Fruit fly (Drosophila melanogaster): ENCODE data around the gene CG7920.

CG7920 gene

DNA sequence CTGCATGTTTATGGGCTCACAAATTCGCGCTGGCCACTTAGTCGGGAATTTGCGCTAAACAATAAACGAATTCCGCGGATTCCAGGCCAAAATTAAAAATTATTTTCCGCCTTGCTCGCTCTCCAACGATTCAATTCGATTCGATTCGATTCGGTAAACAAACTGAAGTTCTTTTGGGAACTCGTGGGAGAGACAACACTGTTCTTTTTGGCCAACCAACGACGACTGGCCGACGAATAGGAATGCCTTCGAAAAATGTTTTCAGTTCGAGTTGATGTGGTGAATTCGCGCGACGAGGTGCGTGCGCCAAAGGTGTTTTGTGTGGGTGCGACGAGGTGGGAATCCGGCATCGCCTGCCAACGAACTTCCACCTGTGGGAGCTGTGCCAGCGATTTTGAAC is 36.8 kb upstream of the CG7920 start, which contains the start of gene CG15528:
Gene CG15528 (minus strand): TSS at position 180 of the 400 bp plus-strand sequence.
- TF ChIP-seq ovo (GFP tag; optimal IDR thresholded peaks at IDR 0.05): no peak
- TF ChIP-seq pad (GFP tag; optimal IDR thresholded peaks at IDR 0.05): no peak
- no peak for TF ChIP-seq tj (GFP tag; optimal IDR thresholded peaks at IDR 0.05)
- no peak for TF ChIP-seq CG7045 (GFP tag; optimal IDR thresholded peaks at IDR 0.05)
- TF ChIP-seq CG5204 (GFP tag; optimal IDR thresholded peaks at IDR 0.05): no peak
- no peak for TF ChIP-seq CG33017 (tag; optimal IDR thresholded peaks at IDR 0.05)
- no peak for TF ChIP-seq Mnt (GFP tag; optimal IDR thresholded peaks at IDR 0.05)
- TF ChIP-seq Crg-1 (GFP tag; optimal IDR thresholded peaks at IDR 0.05): no peak
- no peak for TF ChIP-seq CG12768 (GFP tag; optimal IDR thresholded peaks at IDR 0.05)

DNA sequence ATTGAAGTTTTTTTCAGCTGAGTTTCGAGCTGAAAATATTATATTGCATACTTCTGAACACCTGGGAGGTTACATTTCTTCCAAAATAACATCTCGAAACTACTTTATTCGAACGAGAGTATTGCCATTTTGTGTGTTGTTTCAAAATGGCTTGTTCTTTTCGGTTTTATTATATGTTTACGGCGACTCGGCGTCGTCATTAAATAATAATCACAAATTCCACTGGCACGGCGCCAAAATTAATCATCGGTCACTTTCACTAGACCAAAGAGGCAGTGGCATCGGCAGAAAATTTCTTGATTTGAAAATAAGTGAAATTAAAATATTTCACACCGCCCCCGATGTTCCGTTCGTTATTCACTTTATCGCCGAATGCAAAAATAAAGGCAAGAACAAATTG is 35.4 kb upstream of the CG7920 start:
- TF ChIP-seq Clk (GFP tag; optimal IDR thresholded peaks at IDR 0.05) (no peak), cic (GFP tag; optimal IDR thresholded peaks at IDR 0.05) (no peak), tj (GFP tag; optimal IDR thresholded peaks at IDR 0.05) (no peak), toe (GFP tag; optimal IDR thresholded peaks at IDR 0.05) (no peak)

DNA sequence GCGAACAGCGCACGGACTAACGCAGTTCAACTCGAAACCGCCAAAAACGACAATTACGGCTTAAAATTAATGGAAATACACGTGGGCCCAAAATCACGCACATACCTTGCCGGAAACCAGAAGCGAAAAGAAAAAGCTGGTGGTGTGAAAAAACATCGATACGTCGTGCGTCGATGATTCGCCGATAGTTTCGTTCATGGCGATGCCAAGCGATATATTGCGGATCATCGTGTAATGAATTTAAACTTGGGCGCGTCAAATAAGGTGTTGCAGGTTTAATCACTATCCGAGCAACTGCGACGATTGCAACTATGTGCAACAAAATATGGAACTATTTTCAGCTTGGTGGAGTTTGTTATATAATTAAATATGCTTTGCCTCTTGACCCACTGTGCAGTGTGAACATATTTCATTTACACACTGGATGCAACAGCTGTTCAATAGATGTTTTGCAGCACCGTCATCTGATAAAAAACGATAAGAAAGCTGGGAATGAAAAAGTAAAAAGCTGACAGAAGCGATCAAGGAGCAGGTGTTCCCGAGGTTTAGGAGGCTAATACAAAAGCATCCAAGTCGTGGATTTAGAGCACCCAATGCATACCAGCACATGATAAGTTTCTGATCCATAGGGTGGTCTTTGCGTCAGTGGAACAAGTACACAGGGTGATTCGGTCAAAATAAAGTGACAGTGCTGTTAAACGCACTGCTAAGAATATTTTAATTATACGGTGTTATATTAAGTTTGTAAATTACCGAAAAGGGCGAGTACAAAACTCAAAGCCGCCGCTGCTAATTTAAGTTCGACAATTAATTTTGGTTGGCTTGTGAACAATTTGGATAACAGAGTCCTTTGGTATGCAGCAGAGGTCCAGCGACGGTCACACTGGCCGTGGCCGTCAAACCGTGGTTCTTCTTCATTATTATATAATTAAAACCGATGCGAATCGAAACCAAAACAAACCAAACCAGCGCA is 31.2 kb upstream of the CG7920 start, which contains the start of the genes RpL32 and CG7943:
Gene RpL32 (minus strand): TSS at position 133 of the 973 bp plus-strand sequence.
Gene CG7943 (plus strand): TSS at position 442 of the 973 bp plus-strand sequence.
- TF ChIP-seq CG11617 (GFP tag; optimal IDR thresholded peaks at IDR 0.05) (peak; percentile 97), kay (GFP tag; ENCODE audit: borderline replicate concordance) (no peak), cic (GFP tag; optimal IDR thresholded peaks at IDR 0.05) (peak; percentile 62), pad (GFP tag; optimal IDR thresholded peaks at IDR 0.05) (peak; percentile 86), Mnt (GFP tag; optimal IDR thresholded peaks at IDR 0.05) (peak; percentile 95), toe (GFP tag; optimal IDR thresholded peaks at IDR 0.05) (peak; percentile 98), Clk (GFP tag; optimal IDR thresholded peaks at IDR 0.05) (peak; percentile 91), tj (GFP tag; optimal IDR thresholded peaks at IDR 0.05) (peak; percentile 85), Crg-1 (GFP tag; optimal IDR thresholded peaks at IDR 0.05) (peak; percentile 97), CG12768 (GFP tag; optimal IDR thresholded peaks at IDR 0.05) (peak; percentile 94), bab1 (GFP tag; optimal IDR thresholded peaks at IDR 0.05) (peak; percentile 97), cnc (optimal IDR thresholded peaks at IDR 0.05) (no peak), CG7101 (tag; optimal IDR thresholded peaks at IDR 0.05) (peak; percentile 94), CG1620 (GFP tag; optimal IDR thresholded peaks at IDR 0.05) (peak; percentile 96), CG5204 (GFP tag; optimal IDR thresholded peaks at IDR 0.05) (no peak), CG33017 (tag; optimal IDR thresholded peaks at IDR 0.05) (peak; percentile 87), CG7045 (GFP tag; optimal IDR thresholded peaks at IDR 0.05) (peak; percentile 93), CG14711 (tag; optimal IDR thresholded peaks at IDR 0.05) (peak; percentile 85), Hr96 (GFP tag; optimal IDR thresholded peaks at IDR 0.05) (peak; percentile 99), ovo (GFP tag; optimal IDR thresholded peaks at IDR 0.05) (peak; percentile 96)

DNA sequence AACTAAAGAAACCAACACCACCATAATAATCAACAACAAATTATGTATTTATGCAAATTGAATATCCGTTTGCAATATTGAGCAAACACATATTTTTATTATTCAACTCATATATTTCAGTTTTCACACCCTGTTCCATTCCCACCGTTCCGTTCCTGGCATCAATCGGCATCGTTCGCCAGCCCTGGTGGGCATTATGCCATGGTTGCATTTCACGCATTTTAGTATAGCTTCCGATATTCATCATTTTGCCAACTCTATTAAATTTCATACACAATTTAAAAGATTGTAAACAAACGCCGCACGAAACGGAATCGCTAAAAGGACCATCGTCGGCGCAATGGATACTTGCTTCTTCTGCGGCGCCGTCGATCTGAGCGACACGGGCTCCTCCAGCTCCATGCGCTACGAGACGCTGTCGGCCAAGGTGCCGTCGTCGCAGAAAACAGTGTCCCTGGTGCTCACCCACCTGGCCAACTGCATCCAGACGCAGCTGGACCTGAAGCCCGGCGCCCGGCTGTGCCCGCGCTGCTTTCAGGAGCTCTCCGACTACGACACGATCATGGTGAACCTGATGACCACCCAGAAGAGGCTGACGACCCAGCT is 28.2 kb upstream of the CG7920 start, which contains the start of gene Sry-delta:
Gene Sry-delta (plus strand): TSS at position 203 of the 606 bp plus-strand sequence.
- TF ChIP-seq CG7101 (tag; optimal IDR thresholded peaks at IDR 0.05): peak; percentile 74
- peak; percentile 61 for TF ChIP-seq CG33017 (tag; optimal IDR thresholded peaks at IDR 0.05)
- peak; percentile 60 for TF ChIP-seq CG14711 (tag; optimal IDR thresholded peaks at IDR 0.05)
- peak; percentile 45 for TF ChIP-seq cic (GFP tag; optimal IDR thresholded peaks at IDR 0.05)
- TF ChIP-seq CG1620 (GFP tag; optimal IDR thresholded peaks at IDR 0.05): peak; percentile 90
- peak; percentile 85 for TF ChIP-seq Mnt (GFP tag; optimal IDR thresholded peaks at IDR 0.05)
- peak; percentile 73 for TF ChIP-seq CG11617 (GFP tag; optimal IDR thresholded peaks at IDR 0.05)
- TF ChIP-seq CG7045 (GFP tag; optimal IDR thresholded peaks at IDR 0.05): peak; percentile 73
- no peak for TF ChIP-seq cnc (optimal IDR thresholded peaks at IDR 0.05)
- peak; percentile 76 for TF ChIP-seq bab1 (GFP tag; optimal IDR thresholded peaks at IDR 0.05)
- TF ChIP-seq kay (GFP tag; ENCODE audit: borderline replicate concordance): no peak
- TF ChIP-seq CG5204 (GFP tag; optimal IDR thresholded peaks at IDR 0.05): no peak
- TF ChIP-seq Clk (GFP tag; optimal IDR thresholded peaks at IDR 0.05): peak; percentile 59
- TF ChIP-seq toe (GFP tag; optimal IDR thresholded peaks at IDR 0.05): peak; percentile 87
- TF ChIP-seq tj (GFP tag; optimal IDR thresholded peaks at IDR 0.05): peak; percentile 85
- peak; percentile 65 for TF ChIP-seq CG12768 (GFP tag; optimal IDR thresholded peaks at IDR 0.05)
- TF ChIP-seq Hr96 (GFP tag; optimal IDR thresholded peaks at IDR 0.05): peak; percentile 90
- TF ChIP-seq Crg-1 (GFP tag; optimal IDR thresholded peaks at IDR 0.05): peak; percentile 71
- no peak for TF ChIP-seq ovo (GFP tag; optimal IDR thresholded peaks at IDR 0.05)
- peak; percentile 64 for TF ChIP-seq pad (GFP tag; optimal IDR thresholded peaks at IDR 0.05)

DNA sequence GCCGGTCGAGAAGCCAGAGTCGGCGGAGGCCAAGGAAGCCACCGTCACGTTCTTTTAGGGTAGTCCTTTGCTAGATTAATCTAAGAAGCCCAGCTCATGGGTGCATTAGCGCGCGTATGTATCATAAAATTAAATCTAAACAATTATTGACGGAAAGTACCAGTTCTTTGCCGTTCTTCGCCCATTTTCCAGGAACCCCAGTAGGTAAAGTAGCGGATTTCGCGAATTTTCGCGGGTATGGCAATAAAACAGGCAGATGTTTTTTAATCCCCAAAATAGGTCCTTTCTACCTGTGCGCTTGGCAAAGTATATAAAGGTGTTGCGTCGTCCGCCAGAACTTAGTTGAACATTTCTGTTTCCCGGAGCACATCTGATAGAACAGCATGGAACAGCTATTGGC is 25.8 kb upstream of the CG7920 start:
- TF ChIP-seq CG7045 (GFP tag; optimal IDR thresholded peaks at IDR 0.05) (no peak), Clk (GFP tag; optimal IDR thresholded peaks at IDR 0.05) (no peak)

DNA sequence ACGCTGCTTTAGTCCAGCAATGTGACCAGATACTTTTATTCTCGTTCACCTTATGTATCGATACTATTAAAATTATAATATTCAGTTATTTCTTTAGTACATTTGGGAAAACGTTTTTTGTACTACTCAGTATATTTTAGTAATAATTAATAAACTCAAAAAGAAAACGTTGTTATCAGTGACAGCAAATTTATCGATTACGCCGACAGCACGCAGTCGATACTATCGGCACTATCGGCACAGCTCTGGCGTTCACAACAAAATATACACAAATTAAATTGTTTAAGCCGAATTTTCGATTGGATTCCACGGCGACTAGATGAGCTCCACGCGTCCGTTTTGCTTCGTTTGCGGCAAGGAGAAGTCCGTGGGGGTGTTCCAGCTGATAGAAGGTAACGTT is 24.4 kb upstream of the CG7920 start, which contains the start of the genes janA, Sry-alpha and Sry-beta:
Gene janA (minus strand): TSS at position 40 of the 400 bp plus-strand sequence.
Gene Sry-alpha (plus strand): TSS at position 226 of the 400 bp plus-strand sequence.
Gene Sry-beta (plus strand): TSS at position 226 of the 400 bp plus-strand sequence.
- TF ChIP-seq cic (GFP tag; optimal IDR thresholded peaks at IDR 0.05) (no peak), CG7045 (GFP tag; optimal IDR thresholded peaks at IDR 0.05) (no peak), CG14711 (tag; optimal IDR thresholded peaks at IDR 0.05) (peak; percentile 19), Mnt (GFP tag; optimal IDR thresholded peaks at IDR 0.05) (peak; percentile 33), Crg-1 (GFP tag; optimal IDR thresholded peaks at IDR 0.05) (peak; percentile 45), CG11617 (GFP tag; optimal IDR thresholded peaks at IDR 0.05) (peak; percentile 20), CG5204 (GFP tag; optimal IDR thresholded peaks at IDR 0.05) (no peak), CG1620 (GFP tag; optimal IDR thresholded peaks at IDR 0.05) (peak; percentile 45), cnc (optimal IDR thresholded peaks at IDR 0.05) (no peak), pad (GFP tag; optimal IDR thresholded peaks at IDR 0.05) (no peak), CG7101 (tag; optimal IDR thresholded peaks at IDR 0.05) (peak; percentile 0), Hr96 (GFP tag; optimal IDR thresholded peaks at IDR 0.05) (no peak), toe (GFP tag; optimal IDR thresholded peaks at IDR 0.05) (no peak), CG33017 (tag; optimal IDR thresholded peaks at IDR 0.05) (no peak), CG12768 (GFP tag; optimal IDR thresholded peaks at IDR 0.05) (no peak), tj (GFP tag; optimal IDR thresholded peaks at IDR 0.05) (no peak), ovo (GFP tag; optimal IDR thresholded peaks at IDR 0.05) (no peak), kay (GFP tag; ENCODE audit: borderline replicate concordance) (no peak), bab1 (GFP tag; optimal IDR thresholded peaks at IDR 0.05) (peak; percentile 65), Clk (GFP tag; optimal IDR thresholded peaks at IDR 0.05) (no peak)
